Fruit fly (Drosophila melanogaster): ENCODE data around the gene CG12608.

DNA sequence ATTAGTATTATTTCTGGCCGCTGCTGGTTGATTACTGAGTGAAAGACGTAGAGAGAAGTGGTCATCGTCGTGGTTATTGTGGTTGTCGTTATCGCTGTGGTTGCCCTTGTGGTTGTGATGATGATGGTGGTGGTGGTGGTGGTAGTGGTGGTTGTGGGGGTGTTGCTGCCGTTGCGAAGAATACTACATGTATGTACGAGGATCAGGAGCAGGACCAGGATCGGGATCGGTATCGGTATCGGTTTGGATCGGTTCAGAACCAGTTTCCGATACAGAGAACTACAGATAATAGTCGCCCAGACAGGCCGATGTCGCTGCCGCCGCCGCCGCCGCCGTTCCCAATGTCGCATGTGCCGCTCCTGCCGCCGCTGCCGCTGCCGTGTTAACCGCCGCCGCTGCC, 8.3 kb upstream of the CG12608 start:
- TF ChIP-seq topi (GFP tag; optimal IDR thresholded peaks at IDR 0.05) (no peak), Eip78C (GFP tag) (no peak), Blimp-1 (GFP tag; optimal IDR thresholded peaks at IDR 0.05) (no peak), dac (GFP tag; optimal IDR thresholded peaks at IDR 0.05) (no peak), Smox (GFP tag; optimal IDR thresholded peaks at IDR 0.05) (no peak), Ets96B (tag; optimal IDR thresholded peaks at IDR 0.05) (no peak), CG6854 (GFP tag; optimal IDR thresholded peaks at IDR 0.05) (no peak), Eip93F (GFP tag; optimal IDR thresholded peaks at IDR 0.05) (no peak), fd85E (GFP tag; optimal IDR thresholded peaks at IDR 0.05) (no peak), cyc (GFP tag; optimal IDR thresholded peaks at IDR 0.05) (no peak), CG32006 (GFP tag; optimal IDR thresholded peaks at IDR 0.05) (no peak), CG11294 (GFP tag; IDR thresholded peaks at IDR 0.05) (no peak), Sox14 (GFP tag; optimal IDR thresholded peaks at IDR 0.05) (no peak), Hr39 (GFP tag; optimal IDR thresholded peaks at IDR 0.05) (no peak)
